Worm (Caenorhabditis elegans) whole organism, L3 larva: ENCODE data around the gene W02G9.3.

Experiments
- ZK546.5 ChIP-seq: sonication (generic microtip); optimal IDR thresholded peaks from 2 replicates; lab custom pipeline; 2017; ENCODE audit warnings: missing biosample characterization, missing genetic modification characterization
- ceh-28 ChIP-seq: fragments of 150-350 bp; optimal IDR thresholded peaks from 2 replicates; lab custom pipeline; 2014; ENCODE audit warnings: missing biosample characterization, missing genetic modification reagents, missing genetic modification characterization
- ceh-82 ChIP-seq: fragments of 150-350 bp; optimal IDR thresholded peaks from 2 replicates; lab custom pipeline; 2014; ENCODE audit warnings: missing biosample characterization, missing genetic modification characterization
- ceh-9 ChIP-seq: sonication (generic microtip); optimal IDR thresholded peaks from 2 replicates; lab custom pipeline; 2018; ENCODE audit warnings: missing biosample characterization, missing genetic modification characterization
- daf-12 ChIP-seq: fragments of 150-350 bp; optimal IDR thresholded peaks from 2 replicates; lab custom pipeline; 2014; ENCODE audit warnings: missing biosample characterization, missing genetic modification reagents, missing genetic modification characterization
- elt-1 ChIP-seq: fragments of 150-350 bp; optimal IDR thresholded peaks from 2 replicates; lab custom pipeline; 2014; ENCODE audit warnings: missing biosample characterization, missing genetic modification characterization
- elt-2 ChIP-seq: sonication (generic microtip); optimal IDR thresholded peaks from 2 replicates; lab custom pipeline; 2016; ENCODE audit warnings: missing genetic modification reagents, mild to moderate bottlenecking, missing genetic modification characterization, missing compliant biosample characterization
- eor-1 ChIP-seq, 2 experiments: fragments of 150-350 bp; optimal IDR thresholded peaks; 2 replicates each; lab custom pipeline; 2014 to 2018; ENCODE audit warnings: missing biosample characterization in 2 of 2, missing genetic modification characterization in 2 of 2
- fkh-10 ChIP-seq: sonication (generic microtip); optimal IDR thresholded peaks from 2 replicates; lab custom pipeline; 2017; ENCODE audit warnings: missing biosample characterization, missing genetic modification reagents, missing genetic modification characterization
- hmg-11 ChIP-seq: sonication (generic microtip); optimal IDR thresholded peaks from 2 replicates; lab custom pipeline; 2016; ENCODE audit warnings: missing genetic modification characterization, missing compliant biosample characterization
- jun-1 ChIP-seq: fragments of 150-350 bp; optimal IDR thresholded peaks from 2 replicates; lab custom pipeline; 2014; ENCODE audit warnings: missing biosample characterization, missing genetic modification reagents, missing genetic modification characterization
- lin-15B ChIP-seq: fragments of 150-350 bp; optimal IDR thresholded peaks from 2 replicates; lab custom pipeline; 2014; ENCODE audit warnings: missing biosample characterization, missing genetic modification characterization
- lin-39 ChIP-seq: fragments of 150-350 bp; optimal IDR thresholded peaks from 2 replicates; lab custom pipeline; 2018; ENCODE audit warnings: missing biosample characterization, missing genetic modification reagents, missing genetic modification characterization
- lsy-12 ChIP-seq: sonication (generic microtip); optimal IDR thresholded peaks from 2 replicates; lab custom pipeline; 2016; ENCODE audit warnings: mild to moderate bottlenecking, missing genetic modification characterization, missing compliant biosample characterization
- mdl-1 ChIP-seq: fragments of 150-350 bp; optimal IDR thresholded peaks from 2 replicates; lab custom pipeline; 2014; ENCODE audit warnings: missing biosample characterization, missing genetic modification characterization
- nfya-1 ChIP-seq: sonication (generic microtip); optimal IDR thresholded peaks from 2 replicates; lab custom pipeline; 2017; ENCODE audit warnings: missing genetic modification characterization, mild to moderate bottlenecking, missing compliant biosample characterization, antibody characterized with exemption, moderate library complexity; ENCODE audit not compliant: insufficient read depth
- nhr-23 ChIP-seq: fragments of 150-350 bp; optimal IDR thresholded peaks from 2 replicates; lab custom pipeline; 2014; ENCODE audit warnings: missing biosample characterization, missing genetic modification reagents, missing genetic modification characterization
- nhr-25 ChIP-seq: sonication (generic microtip); optimal IDR thresholded peaks from 2 replicates; lab custom pipeline; 2017; ENCODE audit warnings: missing biosample characterization, missing genetic modification characterization
- nhr-28 ChIP-seq: fragments of 150-350 bp; optimal IDR thresholded peaks from 2 replicates; lab custom pipeline; 2014; ENCODE audit warnings: missing biosample characterization, missing genetic modification characterization
- nhr-76 ChIP-seq: fragments of 150-350 bp; sonication (generic microtip); optimal IDR thresholded peaks from 5 replicates; lab custom pipeline; 2014; ENCODE audit warnings: missing biosample characterization, missing genetic modification characterization
- nhr-77 ChIP-seq: fragments of 150-350 bp; optimal IDR thresholded peaks from 2 replicates; lab custom pipeline; 2014; ENCODE audit warnings: missing biosample characterization, missing genetic modification characterization
- pha-4 ChIP-seq: fragments of 150-350 bp; optimal IDR thresholded peaks from 2 replicates; lab custom pipeline; 2014; ENCODE audit warnings: missing biosample characterization, missing genetic modification reagents, missing genetic modification characterization
- pqm-1 ChIP-seq: fragments of 150-350 bp; optimal IDR thresholded peaks from 2 replicates; lab custom pipeline; 2017; ENCODE audit warnings: missing biosample characterization, missing genetic modification characterization, inconsistent platforms
- sea-2 ChIP-seq: fragments of 150-350 bp; sonication (generic microtip); optimal IDR thresholded peaks from 4 replicates; lab custom pipeline; 2014; ENCODE audit warnings: missing biosample characterization, missing genetic modification reagents, missing genetic modification characterization
- snpc-4 ChIP-seq: fragments of 150-350 bp; optimal IDR thresholded peaks from 2 replicates; lab custom pipeline; 2014; ENCODE audit warnings: missing biosample characterization, missing genetic modification characterization
- tbx-2 ChIP-seq: sonication (generic microtip); optimal IDR thresholded peaks from 2 replicates; lab custom pipeline; 2016; ENCODE audit warnings: mild to moderate bottlenecking, missing genetic modification characterization, missing compliant biosample characterization
- zag-1 ChIP-seq: fragments of 150-350 bp; optimal IDR thresholded peaks from 2 replicates; lab custom pipeline; 2014; ENCODE audit warnings: missing biosample characterization, missing genetic modification characterization
- ztf-11 ChIP-seq: fragments of 150-350 bp; optimal IDR thresholded peaks from 2 replicates; lab custom pipeline; 2014; ENCODE audit warnings: missing biosample characterization, missing genetic modification characterization
- ztf-4 ChIP-seq: fragments of 150-350 bp; optimal IDR thresholded peaks from 2 replicates; lab custom pipeline; 2014; ENCODE audit warnings: missing biosample characterization, missing genetic modification characterization

The W02G9.3 gene

DNA sequence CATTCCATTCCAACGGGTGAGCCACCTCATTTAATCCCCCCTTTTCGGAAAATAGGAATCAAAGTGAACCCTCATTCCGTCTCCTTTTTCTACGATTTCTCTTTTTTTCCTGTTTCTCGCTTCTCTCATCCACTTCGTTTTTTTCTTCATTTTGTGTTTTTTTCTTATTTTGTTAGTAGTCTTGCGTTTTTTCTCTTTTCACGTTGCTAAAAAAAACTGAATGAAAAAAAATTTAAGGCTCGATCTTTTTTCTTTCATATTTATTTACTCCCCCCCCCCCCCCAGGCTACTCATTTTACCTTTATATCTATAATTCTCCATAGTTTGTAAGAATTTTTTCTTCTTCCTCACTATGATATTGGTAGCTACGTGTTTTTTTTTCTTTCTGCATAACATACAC lies 4.9 kb downstream of the W02G9.3 start:
- TF ChIP-seq ceh-9 (no peak), hmg-11 (peak; percentile 7)

DNA sequence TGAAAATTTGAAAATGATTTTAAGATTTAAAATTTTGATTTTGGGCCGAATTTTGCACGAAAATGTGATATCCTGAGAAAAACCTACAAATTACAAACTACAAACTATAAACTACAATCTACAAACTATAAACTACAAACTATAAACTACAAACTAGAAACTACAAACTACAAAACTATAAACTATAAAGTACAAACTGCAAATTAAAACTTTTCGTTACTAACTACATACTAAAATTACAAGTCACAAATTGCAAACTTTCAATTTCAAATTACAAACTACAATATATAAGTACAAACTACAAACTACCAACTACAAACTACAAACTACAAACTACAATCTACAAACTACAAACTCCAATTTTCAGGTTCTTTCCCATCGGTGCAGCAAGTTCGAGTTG lies 10.7 kb downstream of the W02G9.3 start:
- no peak for TF ChIP-seq zag-1 (tag; lab: Kevin White, UChicago)
- TF ChIP-seq, all 47 proteins: peak for 0

DNA sequence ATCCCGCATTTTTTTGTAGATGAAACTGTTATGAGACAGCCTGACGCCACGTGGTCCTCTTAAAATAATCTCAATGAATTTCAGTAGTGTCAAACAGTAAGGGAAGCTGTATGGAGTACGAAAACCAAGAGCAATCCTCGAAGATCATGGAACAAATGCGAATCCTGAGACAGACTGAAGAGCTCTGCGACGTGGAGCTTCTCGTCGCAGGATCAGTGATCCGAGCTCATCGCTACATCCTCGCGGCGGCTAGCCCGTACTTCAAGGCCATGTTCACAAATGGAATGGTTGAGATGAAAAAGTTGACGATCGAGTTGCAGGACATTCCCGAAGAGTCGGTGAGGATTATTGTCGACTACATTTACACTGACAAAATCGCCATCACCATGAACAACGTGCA lies 11.4 kb downstream of the W02G9.3 start:
- TF ChIP-seq nhr-25 (tag; lab: Kevin White, UChicago) (no peak), eor-1 (tag; optimal IDR thresholded peaks at IDR 0.05; lab: Kevin White, UChicago) (no peak), nhr-28 (no peak), tbx-2 (tag; lab: Kevin White, UChicago) (no peak), pha-4 (tag; lab: Kevin White, UChicago) (no peak), nfya-1 (tag; lab: Kevin White, UChicago) (no peak)
- TF ChIP-seq, all 47 proteins: peak for 0

- TF ChIP-seq ztf-4 (tag; lab: Kevin White, UChicago) (no peak), elt-1 (tag; lab: Kevin White, UChicago) (no peak), elt-2 (tag; lab: Kevin White, UChicago) (no peak), zag-1 (tag; lab: Kevin White, UChicago) (no peak), pqm-1 (tag; lab: Kevin White, UChicago) (no peak), tbx-2 (tag; lab: Kevin White, UChicago) (no peak), ceh-82 (tag; lab: Kevin White, UChicago) (no peak), hmg-11 (no peak)
These were observed 15.8 kb downstream of the W02G9.3 start for ce11 chrV:2688562-2688961.

DNA sequence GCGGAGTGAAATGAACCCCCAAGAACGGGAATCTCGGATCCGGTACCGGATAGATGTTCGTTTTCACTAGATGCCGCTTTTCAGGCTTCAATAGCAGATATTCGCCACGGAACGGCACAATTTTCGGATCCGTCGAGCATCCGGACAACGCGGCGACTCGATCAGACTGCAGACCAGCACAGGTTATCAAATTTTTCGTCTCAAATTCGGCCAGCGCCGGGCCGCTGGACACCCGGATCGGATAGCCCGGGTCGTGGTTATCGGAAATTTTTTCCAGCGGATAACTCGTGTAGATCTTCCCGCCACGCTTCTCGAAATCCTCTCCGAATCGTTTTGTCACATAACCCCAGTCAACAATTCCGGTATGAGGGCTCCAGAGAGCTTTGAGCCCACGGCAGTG lies 17.7 kb downstream of the W02G9.3 start:
- TF ChIP-seq fkh-10 = no peak
- TF ChIP-seq daf-12 (tag; lab: Kevin White, UChicago) = no peak
- no peak for TF ChIP-seq ztf-4 (tag; lab: Kevin White, UChicago)

DNA sequence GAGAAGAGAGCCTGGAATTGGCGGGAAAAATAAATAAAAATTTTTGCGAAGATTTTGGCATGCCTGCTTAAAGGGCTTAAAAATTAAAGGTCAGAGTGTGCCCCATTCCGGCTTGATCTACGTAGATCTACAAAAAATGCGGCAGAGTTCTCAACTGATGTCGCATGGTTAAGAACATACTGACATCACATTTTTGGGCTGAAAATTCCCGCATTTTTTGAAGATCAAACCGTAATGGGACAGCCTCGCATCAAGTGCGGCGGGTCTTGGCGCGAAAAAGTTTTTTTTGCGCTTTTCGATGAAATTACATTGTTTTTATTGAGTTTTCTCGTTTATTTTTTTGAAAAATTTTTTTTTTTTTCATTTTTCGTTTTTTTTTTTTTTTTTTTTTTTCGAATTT lies 18.2 kb downstream of the W02G9.3 start:
- no peak for TF ChIP-seq lin-15B (tag; lab: Kevin White, UChicago)
- TF ChIP-seq mdl-1 (tag; lab: Kevin White, UChicago) = no peak
- TF ChIP-seq pha-4 (tag; lab: Kevin White, UChicago) = no peak
- no peak for TF ChIP-seq lsy-12 (tag; lab: Kevin White, UChicago)
- no peak for TF ChIP-seq lin-39 (tag; lab: Kevin White, UChicago)
- TF ChIP-seq nhr-76 (tag; lab: Kevin White, UChicago) = no peak
- no peak for TF ChIP-seq ztf-11

DNA sequence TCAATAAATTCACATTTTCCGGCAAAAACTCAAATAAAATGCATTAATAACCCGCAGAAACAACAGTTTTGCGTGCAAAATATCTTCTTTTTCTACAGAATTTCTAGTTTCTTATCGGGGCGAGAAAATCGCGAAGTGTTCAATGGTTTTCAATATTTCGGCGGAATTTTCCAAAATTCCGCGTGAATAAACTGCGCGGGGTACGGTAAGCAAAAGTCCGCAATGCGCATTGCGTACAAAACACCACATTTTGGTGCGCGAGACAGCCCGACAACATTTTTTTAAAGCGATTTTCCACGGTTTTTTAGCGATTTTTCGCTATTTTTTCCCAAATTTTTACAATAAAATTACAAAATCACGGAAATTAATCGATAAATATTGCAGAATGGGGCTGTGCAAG lies 21.6 kb downstream of the W02G9.3 start, which contains the start of gene Y45G12B.2:
Gene Y45G12B.2, plus strand, starts transcription at position 383 of the 400 bp plus-strand sequence.
- TF ChIP-seq sea-2 (GFP tag; lab: Kevin White, UChicago) (peak; percentile 17), nhr-23 (tag; lab: Kevin White, UChicago) (peak; percentile 58), elt-2 (tag; lab: Kevin White, UChicago) (peak; percentile 47), nhr-25 (tag; lab: Kevin White, UChicago) (peak; percentile 38), nhr-77 (tag; lab: Kevin White, UChicago) (no peak), nhr-28 (no peak), pha-4 (tag; lab: Kevin White, UChicago) (peak; percentile 77), nfya-1 (tag; lab: Kevin White, UChicago) (peak; percentile 90), lin-15B (tag; lab: Kevin White, UChicago) (peak; percentile 71), ZK546.5 (no peak), ztf-4 (tag; lab: Kevin White, UChicago) (no peak), snpc-4 (tag; lab: Kevin White, UChicago) (peak; percentile 8), pqm-1 (tag; lab: Kevin White, UChicago) (peak; percentile 58), ceh-28 (peak; percentile 31), jun-1 (peak; percentile 17), hmg-11 (peak; percentile 67), nhr-76 (tag; lab: Kevin White, UChicago) (no peak), ztf-11 (no peak)
